Worm (Caenorhabditis elegans): ENCODE results near the gene lir-1.

ce11 chrII:7695636-7696035 lies 23.8 kb downstream of the lir-1 start:
- TF ChIP-seq W03F9.2 (tag; optimal IDR thresholded peaks at IDR 0.05), result no peak
- no peak for TF ChIP-seq him-1 (tag; optimal IDR thresholded peaks at IDR 0.05)
